Worm (Caenorhabditis elegans) whole organism, L4/young adult: ENCODE results near the gene srx-114.

Experiments used
- W03F9.2 ChIP-seq: fragments of 150-350 bp; optimal IDR thresholded peaks from 2 replicates; lab custom pipeline; 2014; ENCODE audit warnings: missing biosample characterization, missing genetic modification characterization
- him-1 ChIP-seq: sonication (generic microtip); optimal IDR thresholded peaks from 2 replicates; lab custom pipeline; 2016; ENCODE audit warnings: missing genotype, missing genetic modification reagents, missing genetic modification characterization, missing compliant biosample characterization

DNA sequence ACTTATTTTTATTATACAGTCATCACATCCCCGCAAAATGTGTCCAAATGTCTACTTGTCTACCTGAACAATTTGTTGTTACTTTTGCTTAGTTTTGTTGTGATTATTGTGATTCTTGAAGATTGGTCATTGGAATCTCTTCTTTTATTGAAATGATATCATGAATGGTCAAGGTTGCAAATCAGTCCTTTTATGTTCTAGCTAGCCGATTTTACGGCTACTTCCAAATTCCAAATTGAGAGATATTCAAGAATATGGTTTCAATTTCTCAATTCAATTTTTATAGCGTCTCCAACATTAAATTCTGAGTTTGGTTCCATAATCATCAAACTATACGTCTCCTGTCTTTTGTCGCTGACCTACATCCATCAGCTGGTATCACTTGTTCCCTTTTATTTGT is 18.3 kb upstream of the srx-114 start:
- no peak for TF ChIP-seq him-1 (tag; lab: Kevin White, UChicago)
- TF ChIP-seq W03F9.2 (tag; lab: Kevin White, UChicago): no peak
